Fruit fly (Drosophila melanogaster): ENCODE data around the gene CG8519.

The CG8519 gene

dm6 chr3L:6750835-6751234 is 46.2 kb downstream of the CG8519 start:
- no peak for TF ChIP-seq gl (tag; optimal IDR thresholded peaks at IDR 0.05)
- TF ChIP-seq Snoo (tag; optimal IDR thresholded peaks at IDR 0.05) = no peak
- no peak for TF ChIP-seq rn (GFP tag; IDR thresholded peaks at IDR 0.05)
- TF ChIP-seq CG32121 (GFP tag; IDR thresholded peaks at IDR 0.05) = no peak
- no peak for TF ChIP-seq CG12605 (GFP tag; IDR thresholded peaks at IDR 0.05)
- no peak for TF ChIP-seq fd96Ca (GFP tag; IDR thresholded peaks at IDR 0.05)
- TF ChIP-seq CG13204 (GFP tag; optimal IDR thresholded peaks at IDR 0.05) = no peak
- TF ChIP-seq CG9948 (tag; optimal IDR thresholded peaks at IDR 0.05) = no peak
- no peak for TF ChIP-seq CG8301 (tag; optimal IDR thresholded peaks at IDR 0.05)
- no peak for TF ChIP-seq Pif1A (GFP tag; optimal IDR thresholded peaks at IDR 0.05)
- TF ChIP-seq Pif1B (GFP tag; optimal IDR thresholded peaks at IDR 0.05) = no peak
- TF ChIP-seq CG17806 (tag; optimal IDR thresholded peaks at IDR 0.05) = no peak
- no peak for TF ChIP-seq CG4496 (GFP tag; IDR thresholded peaks at IDR 0.05)
- TF ChIP-seq Ets98B (GFP tag; IDR thresholded peaks at IDR 0.05) = no peak
- no peak for TF ChIP-seq CG10348 (GFP tag; IDR thresholded peaks at IDR 0.05)
- no peak for TF ChIP-seq CG34367 (tag; optimal IDR thresholded peaks at IDR 0.05)
- TF ChIP-seq D1 (tag; optimal IDR thresholded peaks at IDR 0.05) = no peak
- no peak for TF ChIP-seq CG8159 (tag; optimal IDR thresholded peaks at IDR 0.05)
- TF ChIP-seq EcR (GFP tag; optimal IDR thresholded peaks at IDR 0.05) = no peak

- TF ChIP-seq CG8301 (tag; optimal IDR thresholded peaks at IDR 0.05) = no peak
- no peak for TF ChIP-seq CG17806 (tag; optimal IDR thresholded peaks at IDR 0.05)
- TF ChIP-seq CG15710 (tag; optimal IDR thresholded peaks at IDR 0.05) = peak; percentile 31
- no peak for TF ChIP-seq CG14655 (GFP tag; optimal IDR thresholded peaks at IDR 0.05)
- TF ChIP-seq D1 (tag; optimal IDR thresholded peaks at IDR 0.05) = no peak
- peak; percentile 22; the same call in 1 of the 2 replicates for TF ChIP-seq Ets98B (GFP tag; IDR thresholded peaks at IDR 0.05)
- no peak for TF ChIP-seq CG10348 (GFP tag; IDR thresholded peaks at IDR 0.05)
- peak; percentile 28 for TF ChIP-seq Snoo (tag; optimal IDR thresholded peaks at IDR 0.05)
- no peak for TF ChIP-seq CG32121 (GFP tag; IDR thresholded peaks at IDR 0.05)
- peak; percentile 56 for TF ChIP-seq CG4496 (GFP tag; IDR thresholded peaks at IDR 0.05)
- TF ChIP-seq CG34367 (tag; optimal IDR thresholded peaks at IDR 0.05) = no peak
- TF ChIP-seq Pif1A (GFP tag; optimal IDR thresholded peaks at IDR 0.05) = no peak
Measured at dm6 chr3L:6752278-6753096, 47.8 kb downstream of the CG8519 start, which contains the start of the genes velo and Sbds. velo (minus strand) TSS chr3L:6752752. Sbds (plus strand) TSS chr3L:6752913.

DNA sequence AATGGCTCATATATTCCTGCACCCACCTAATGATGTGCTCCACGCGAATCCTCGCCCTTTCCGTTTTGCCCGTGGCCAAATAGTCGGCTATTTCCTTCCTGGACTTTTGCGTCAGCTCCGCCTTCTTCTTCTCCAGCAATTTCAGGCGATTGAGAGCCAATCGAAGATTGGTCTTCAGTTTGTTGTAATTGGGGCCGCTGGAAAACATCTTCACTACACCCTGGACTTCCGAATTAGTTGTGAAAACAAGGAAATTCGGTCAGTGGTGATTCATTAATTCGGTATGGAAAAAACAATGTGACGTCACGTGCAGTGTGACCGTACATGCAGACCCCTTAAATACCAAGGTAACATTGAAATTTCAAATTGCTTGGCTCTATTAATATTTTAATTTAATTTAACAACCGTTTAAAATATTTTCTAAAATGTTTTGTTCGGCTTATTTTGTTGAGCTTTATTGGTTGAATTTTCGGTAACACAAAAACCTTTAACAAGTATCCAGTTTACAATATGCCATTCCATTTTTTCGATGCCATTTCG is 51.6 kb downstream of the CG8519 start, which contains the start of gene Ist1:
Ist1 (minus strand) TSS at position 301 of the 540 bp plus-strand sequence.
- TF ChIP-seq Pif1A (GFP tag; optimal IDR thresholded peaks at IDR 0.05) (no peak), CG4496 (GFP tag; IDR thresholded peaks at IDR 0.05) (no peak), Pif1B (GFP tag; optimal IDR thresholded peaks at IDR 0.05) (no peak), CG9948 (tag; optimal IDR thresholded peaks at IDR 0.05) (no peak), CG15710 (tag; optimal IDR thresholded peaks at IDR 0.05) (no peak), CG8301 (tag; optimal IDR thresholded peaks at IDR 0.05) (no peak), CG17806 (tag; optimal IDR thresholded peaks at IDR 0.05) (no peak), CG12605 (GFP tag; IDR thresholded peaks at IDR 0.05) (no peak), Snoo (tag; optimal IDR thresholded peaks at IDR 0.05) (no peak), CG32121 (GFP tag; IDR thresholded peaks at IDR 0.05) (no peak), EcR (GFP tag; optimal IDR thresholded peaks at IDR 0.05) (no peak), gl (tag; optimal IDR thresholded peaks at IDR 0.05) (no peak), CG13204 (GFP tag; optimal IDR thresholded peaks at IDR 0.05) (no peak), CG10348 (GFP tag; IDR thresholded peaks at IDR 0.05) (no peak), CG14655 (GFP tag; optimal IDR thresholded peaks at IDR 0.05) (no peak)
